Worm (Caenorhabditis elegans) whole organism, L3 larva: ENCODE measurements around the gene str-74.

Experiments
- R02D3.7 ChIP-seq: fragments of 150-350 bp; optimal IDR thresholded peaks from 2 replicates; lab custom pipeline; 2014; ENCODE audit warnings: missing biosample characterization, missing genetic modification characterization
- ZK546.5 ChIP-seq: sonication (generic microtip); optimal IDR thresholded peaks from 2 replicates; lab custom pipeline; 2017; ENCODE audit warnings: missing biosample characterization, missing genetic modification characterization
- aly-2 ChIP-seq: fragments of 150-350 bp; optimal IDR thresholded peaks from 2 replicates; lab custom pipeline; 2014; ENCODE audit warnings: missing biosample characterization, missing genetic modification characterization
- ama-1 ChIP-seq: fragments of 150-350 bp; optimal IDR thresholded peaks from 2 replicates; lab custom pipeline; 2018
- ceh-16 ChIP-seq: sonication (generic microtip); optimal IDR thresholded peaks from 2 replicates; lab custom pipeline; 2017; ENCODE audit warnings: missing biosample characterization, missing genetic modification characterization
- ceh-28 ChIP-seq: fragments of 150-350 bp; optimal IDR thresholded peaks from 2 replicates; lab custom pipeline; 2014; ENCODE audit warnings: missing biosample characterization, missing genetic modification reagents, missing genetic modification characterization
- ceh-9 ChIP-seq: sonication (generic microtip); optimal IDR thresholded peaks from 2 replicates; lab custom pipeline; 2018; ENCODE audit warnings: missing biosample characterization, missing genetic modification characterization
- daf-12 ChIP-seq: fragments of 150-350 bp; optimal IDR thresholded peaks from 2 replicates; lab custom pipeline; 2014; ENCODE audit warnings: missing biosample characterization, missing genetic modification reagents, missing genetic modification characterization
- egl-27 ChIP-seq: sonication (generic microtip); optimal IDR thresholded peaks from 4 replicates; lab custom pipeline; 2017; ENCODE audit warnings: missing biosample characterization, missing genetic modification reagents, missing genetic modification characterization
- egl-5 ChIP-seq: fragments of 150-350 bp; optimal IDR thresholded peaks from 2 replicates; lab custom pipeline; 2017; ENCODE audit warnings: missing biosample characterization, missing genetic modification reagents, missing genetic modification characterization, inconsistent platforms
- elt-1 ChIP-seq: fragments of 150-350 bp; optimal IDR thresholded peaks from 2 replicates; lab custom pipeline; 2014; ENCODE audit warnings: missing biosample characterization, missing genetic modification characterization
- elt-2 ChIP-seq: sonication (generic microtip); optimal IDR thresholded peaks from 2 replicates; lab custom pipeline; 2016; ENCODE audit warnings: missing genetic modification reagents, mild to moderate bottlenecking, missing genetic modification characterization, missing compliant biosample characterization
- elt-3 ChIP-seq, 3 experiments: fragments of 150-350 bp in 1 of 3; sonication (generic microtip) in 2 of 3; optimal IDR thresholded peaks; 2 replicates in 2 of 3; 4 replicates in 1 of 3; lab custom pipeline; 2014 to 2017; ENCODE audit warnings: missing biosample characterization in 3 of 3, missing genetic modification characterization in 3 of 3
- eor-1 ChIP-seq, 2 experiments: fragments of 150-350 bp; optimal IDR thresholded peaks; 2 replicates each; lab custom pipeline; 2014 to 2018; ENCODE audit warnings: missing biosample characterization in 2 of 2, missing genetic modification characterization in 2 of 2
- fkh-10 ChIP-seq: sonication (generic microtip); optimal IDR thresholded peaks from 2 replicates; lab custom pipeline; 2017; ENCODE audit warnings: missing biosample characterization, missing genetic modification reagents, missing genetic modification characterization
- fkh-2 ChIP-seq: fragments of 150-350 bp; optimal IDR thresholded peaks from 2 replicates; lab custom pipeline; 2014; ENCODE audit warnings: missing biosample characterization, missing genetic modification reagents, missing genetic modification characterization
- fos-1 ChIP-seq: fragments of 150-350 bp; optimal IDR thresholded peaks from 2 replicates; lab custom pipeline; 2014; ENCODE audit warnings: missing biosample characterization, missing genetic modification characterization
- hmg-11 ChIP-seq: sonication (generic microtip); optimal IDR thresholded peaks from 2 replicates; lab custom pipeline; 2016; ENCODE audit warnings: missing genetic modification characterization, missing compliant biosample characterization
- jun-1 ChIP-seq: fragments of 150-350 bp; optimal IDR thresholded peaks from 2 replicates; lab custom pipeline; 2014; ENCODE audit warnings: missing biosample characterization, missing genetic modification reagents, missing genetic modification characterization
- lin-15B ChIP-seq: fragments of 150-350 bp; optimal IDR thresholded peaks from 2 replicates; lab custom pipeline; 2014; ENCODE audit warnings: missing biosample characterization, missing genetic modification characterization
- lin-39 ChIP-seq: fragments of 150-350 bp; optimal IDR thresholded peaks from 2 replicates; lab custom pipeline; 2018; ENCODE audit warnings: missing biosample characterization, missing genetic modification reagents, missing genetic modification characterization
- lsy-12 ChIP-seq: sonication (generic microtip); optimal IDR thresholded peaks from 2 replicates; lab custom pipeline; 2016; ENCODE audit warnings: mild to moderate bottlenecking, missing genetic modification characterization, missing compliant biosample characterization
- mdl-1 ChIP-seq: fragments of 150-350 bp; optimal IDR thresholded peaks from 2 replicates; lab custom pipeline; 2014; ENCODE audit warnings: missing biosample characterization, missing genetic modification characterization
- nfya-1 ChIP-seq: sonication (generic microtip); optimal IDR thresholded peaks from 2 replicates; lab custom pipeline; 2017; ENCODE audit warnings: missing genetic modification characterization, mild to moderate bottlenecking, missing compliant biosample characterization, antibody characterized with exemption, moderate library complexity; ENCODE audit not compliant: insufficient read depth
- nhr-11 ChIP-seq: fragments of 150-350 bp; optimal IDR thresholded peaks from 2 replicates; lab custom pipeline; 2014; ENCODE audit warnings: missing biosample characterization, missing genetic modification characterization
- nhr-12 ChIP-seq: fragments of 150-350 bp; optimal IDR thresholded peaks from 2 replicates; lab custom pipeline; 2014; ENCODE audit warnings: missing biosample characterization, missing genetic modification characterization
- nhr-237 ChIP-seq: fragments of 150-350 bp; optimal IDR thresholded peaks from 2 replicates; lab custom pipeline; 2014; ENCODE audit warnings: missing biosample characterization, missing genetic modification characterization
- nhr-28 ChIP-seq: fragments of 150-350 bp; optimal IDR thresholded peaks from 2 replicates; lab custom pipeline; 2014; ENCODE audit warnings: missing biosample characterization, missing genetic modification characterization
- nhr-43 ChIP-seq: sonication (generic microtip); optimal IDR thresholded peaks from 2 replicates; lab custom pipeline; 2016; ENCODE audit warnings: mild to moderate bottlenecking, missing genetic modification characterization, missing compliant biosample characterization; ENCODE audit not compliant: poor library complexity, severe bottlenecking
- nhr-67 ChIP-seq: fragments of 150-350 bp; optimal IDR thresholded peaks from 2 replicates; lab custom pipeline; 2014; ENCODE audit warnings: missing biosample characterization, missing genetic modification characterization
- nhr-76 ChIP-seq: fragments of 150-350 bp; sonication (generic microtip); optimal IDR thresholded peaks from 5 replicates; lab custom pipeline; 2014; ENCODE audit warnings: missing biosample characterization, missing genetic modification characterization
- nhr-77 ChIP-seq: fragments of 150-350 bp; optimal IDR thresholded peaks from 2 replicates; lab custom pipeline; 2014; ENCODE audit warnings: missing biosample characterization, missing genetic modification characterization
- pha-4 ChIP-seq: fragments of 150-350 bp; optimal IDR thresholded peaks from 2 replicates; lab custom pipeline; 2014; ENCODE audit warnings: missing biosample characterization, missing genetic modification reagents, missing genetic modification characterization
- pqm-1 ChIP-seq: fragments of 150-350 bp; optimal IDR thresholded peaks from 2 replicates; lab custom pipeline; 2017; ENCODE audit warnings: missing biosample characterization, missing genetic modification characterization, inconsistent platforms
- sea-2 ChIP-seq: fragments of 150-350 bp; sonication (generic microtip); optimal IDR thresholded peaks from 4 replicates; lab custom pipeline; 2014; ENCODE audit warnings: missing biosample characterization, missing genetic modification reagents, missing genetic modification characterization
- snpc-4 ChIP-seq: fragments of 150-350 bp; optimal IDR thresholded peaks from 2 replicates; lab custom pipeline; 2014; ENCODE audit warnings: missing biosample characterization, missing genetic modification characterization
- tbx-2 ChIP-seq: sonication (generic microtip); optimal IDR thresholded peaks from 2 replicates; lab custom pipeline; 2016; ENCODE audit warnings: mild to moderate bottlenecking, missing genetic modification characterization, missing compliant biosample characterization
- unc-62 ChIP-seq: fragments of 150-350 bp; sonication (generic microtip); optimal IDR thresholded peaks from 4 replicates; lab custom pipeline; 2014; ENCODE audit warnings: missing biosample characterization, missing genetic modification reagents, missing genetic modification characterization
- zag-1 ChIP-seq: fragments of 150-350 bp; optimal IDR thresholded peaks from 2 replicates; lab custom pipeline; 2014; ENCODE audit warnings: missing biosample characterization, missing genetic modification characterization
- ztf-4 ChIP-seq: fragments of 150-350 bp; optimal IDR thresholded peaks from 2 replicates; lab custom pipeline; 2014; ENCODE audit warnings: missing biosample characterization, missing genetic modification characterization

Gene str-74

ce11 chrX:10205321-10205720 is 35.5 kb downstream of the str-74 start, which contains the start of gene sex-1:
TSS of gene sex-1 (minus strand) at chrX:10205421.
- TF ChIP-seq elt-2: no peak
- no peak for TF ChIP-seq mdl-1 (tag; lab: Kevin White, UChicago)
- no peak for TF ChIP-seq zag-1 (tag; lab: Kevin White, UChicago)
- TF ChIP-seq nhr-237: no peak
- TF ChIP-seq unc-62 (GFP tag; lab: Kevin White, UChicago): no peak
- no peak for TF ChIP-seq daf-12
- TF ChIP-seq egl-27: no peak
- TF ChIP-seq nhr-67 (tag; lab: Kevin White, UChicago): no peak
- TF ChIP-seq lin-15B: no peak
- TF ChIP-seq fkh-2 (tag; lab: Kevin White, UChicago): no peak
- no peak for TF ChIP-seq elt-1
- TF ChIP-seq fkh-10 (GFP tag; lab: Kevin White, UChicago): no peak
- no peak for TF ChIP-seq egl-5 (tag; lab: Kevin White, UChicago)
- TF ChIP-seq sea-2 (GFP tag; lab: Kevin White, UChicago): no peak
- no peak for TF ChIP-seq nfya-1
- TF ChIP-seq, all 47 proteins: peak for 0

DNA sequence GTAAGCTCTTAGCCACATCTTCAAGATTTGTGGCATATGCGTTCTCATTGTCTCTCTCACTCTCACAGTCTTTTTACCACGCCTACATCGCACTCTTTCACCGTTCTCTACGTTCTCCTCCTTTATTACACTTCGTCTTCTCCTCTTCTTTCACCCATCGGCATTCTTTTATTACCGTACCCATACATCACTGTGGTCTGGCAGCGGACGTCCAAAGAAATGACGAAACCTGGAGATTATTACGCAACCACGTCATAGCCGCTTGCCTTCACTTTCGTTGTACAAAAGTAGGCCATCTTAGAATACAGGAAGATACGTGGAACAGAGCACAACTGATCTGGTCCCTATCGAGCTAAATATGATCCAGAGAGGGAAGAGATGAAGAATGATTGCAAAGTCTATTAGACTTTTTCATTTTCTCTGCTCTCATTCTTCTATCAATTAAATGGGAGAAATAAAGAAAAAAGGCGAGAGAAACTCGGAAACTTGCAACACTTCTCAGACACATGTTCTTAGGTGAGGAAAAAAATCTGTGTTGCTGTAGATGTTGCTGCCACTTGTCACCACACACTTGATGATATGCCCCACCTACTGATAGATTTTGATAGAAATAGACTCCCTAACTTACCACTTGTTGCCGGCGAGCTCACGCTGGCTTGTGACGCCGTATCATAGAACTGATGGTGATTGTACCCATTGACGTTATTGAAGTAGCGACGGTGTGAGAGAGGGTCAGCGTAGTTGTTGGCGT is 36.4 kb downstream of the str-74 start:
- TF ChIP-seq jun-1 (tag; lab: Kevin White, UChicago) (no peak), ceh-9 (no peak), egl-5 (tag; lab: Kevin White, UChicago) (peak; percentile 7), daf-12 (no peak), ceh-16 (tag; lab: Kevin White, UChicago) (no peak)

ce11 chrX:10203501-10203900 is 37.3 kb downstream of the str-74 start:
- TF ChIP-seq lsy-12 (no peak), lin-39 (no peak), ama-1 (lab: Kevin White, UChicago) (no peak)
- TF ChIP-seq, all 47 proteins: peak for 0

ce11 chrX:10199202-10199601 is 41.6 kb downstream of the str-74 start:
- no peak for TF ChIP-seq hmg-11 (tag; lab: Kevin White, UChicago)
- no peak for TF ChIP-seq ceh-16 (tag; lab: Kevin White, UChicago)
- TF ChIP-seq nhr-67 (tag; lab: Kevin White, UChicago): no peak
- TF ChIP-seq snpc-4 (tag; lab: Kevin White, UChicago): no peak
- no peak for TF ChIP-seq pha-4 (tag; lab: Kevin White, UChicago)
- TF ChIP-seq lsy-12: no peak
- no peak for TF ChIP-seq nhr-77 (tag; lab: Kevin White, UChicago)
- TF ChIP-seq nhr-11: no peak
- no peak for TF ChIP-seq ZK546.5 (tag; lab: Kevin White, UChicago)
- no peak for TF ChIP-seq ceh-28 (tag; lab: Kevin White, UChicago)
- no peak for TF ChIP-seq pqm-1 (tag; lab: Kevin White, UChicago)
- no peak for TF ChIP-seq egl-27
- no peak for TF ChIP-seq nhr-76 (tag; lab: Kevin White, UChicago)
- TF ChIP-seq unc-62 (GFP tag; lab: Kevin White, UChicago): no peak
- TF ChIP-seq egl-5 (tag; lab: Kevin White, UChicago): no peak
- no peak for TF ChIP-seq elt-3 (tag; optimal IDR thresholded peaks at IDR 0.05; lab: Kevin White, UChicago)
- TF ChIP-seq ceh-9: no peak

ce11 chrX:10197204-10197756 is 43.6 kb downstream of the str-74 start, which contains the start of gene nucb-1:
TSS of gene nucb-1 (plus strand) at chrX:10197706.
- TF ChIP-seq zag-1 (tag; lab: Kevin White, UChicago): no peak
- no peak for TF ChIP-seq aly-2 (tag; lab: Kevin White, UChicago)
- TF ChIP-seq ztf-4 (tag; lab: Kevin White, UChicago): no peak
- TF ChIP-seq nfya-1: peak; percentile 91
- TF ChIP-seq mdl-1 (tag; lab: Kevin White, UChicago): no peak
- TF ChIP-seq nhr-12 (tag; lab: Kevin White, UChicago): no peak
- TF ChIP-seq fos-1 (tag; lab: Kevin White, UChicago): no peak
- TF ChIP-seq nhr-28 (tag; lab: Kevin White, UChicago): no peak
- TF ChIP-seq jun-1 (tag; lab: Kevin White, UChicago): no peak
- TF ChIP-seq unc-62 (GFP tag; lab: Kevin White, UChicago): no peak
- TF ChIP-seq nhr-11: peak; percentile 55
- TF ChIP-seq egl-5 (tag; lab: Kevin White, UChicago): peak; percentile 74
- peak; percentile 50 for TF ChIP-seq nhr-43
- TF ChIP-seq elt-1: no peak
- no peak for TF ChIP-seq ceh-9
- TF ChIP-seq lsy-12: no peak
- TF ChIP-seq tbx-2 (tag; lab: Kevin White, UChicago): no peak
- TF ChIP-seq fkh-2 (tag; lab: Kevin White, UChicago): no peak
- TF ChIP-seq hmg-11 (tag; lab: Kevin White, UChicago): peak; percentile 80
- TF ChIP-seq sea-2 (GFP tag; lab: Kevin White, UChicago): no peak
- TF ChIP-seq pha-4 (tag; lab: Kevin White, UChicago): peak; percentile 85
- peak; percentile 64 for TF ChIP-seq ceh-28 (tag; lab: Kevin White, UChicago)
- no peak for TF ChIP-seq nhr-237
- TF ChIP-seq daf-12: no peak
- TF ChIP-seq fkh-10 (GFP tag; lab: Kevin White, UChicago): peak; percentile 2
- TF ChIP-seq ceh-16 (tag; lab: Kevin White, UChicago): no peak
- peak; percentile 57 for TF ChIP-seq lin-39
- no peak for TF ChIP-seq eor-1 (tag; optimal IDR thresholded peaks at IDR 0.05; lab: Kevin White, UChicago)
- peak; percentile 49 for TF ChIP-seq lin-15B
- TF ChIP-seq ama-1 (lab: Kevin White, UChicago): no peak
- peak; percentile 93 for TF ChIP-seq R02D3.7 (tag; lab: Kevin White, UChicago)
